Worm (Caenorhabditis elegans) whole organism, L3 larva: ENCODE measurements around the gene eif-3.D.

Experiments
- ceh-16 ChIP-seq: sonication (generic microtip); optimal IDR thresholded peaks from 2 replicates; lab custom pipeline; 2017; ENCODE audit warnings: missing biosample characterization, missing genetic modification characterization
- elt-3 ChIP-seq, 3 experiments: fragments of 150-350 bp in 1 of 3; sonication (generic microtip) in 2 of 3; optimal IDR thresholded peaks; 2 replicates in 2 of 3; 4 replicates in 1 of 3; lab custom pipeline; 2014 to 2017; ENCODE audit warnings: missing biosample characterization in 3 of 3, missing genetic modification characterization in 3 of 3
- mdl-1 ChIP-seq: fragments of 150-350 bp; optimal IDR thresholded peaks from 2 replicates; lab custom pipeline; 2014; ENCODE audit warnings: missing biosample characterization, missing genetic modification characterization
- nhr-25 ChIP-seq: sonication (generic microtip); optimal IDR thresholded peaks from 2 replicates; lab custom pipeline; 2017; ENCODE audit warnings: missing biosample characterization, missing genetic modification characterization
- nhr-28 ChIP-seq: fragments of 150-350 bp; optimal IDR thresholded peaks from 2 replicates; lab custom pipeline; 2014; ENCODE audit warnings: missing biosample characterization, missing genetic modification characterization

- TF ChIP-seq mdl-1 (tag; lab: Kevin White, UChicago) (no peak), nhr-25 (no peak), ceh-16 (tag; lab: Kevin White, UChicago) (no peak), nhr-28 (tag; lab: Kevin White, UChicago) (no peak), elt-3 (tag; optimal IDR thresholded peaks at IDR 0.05; lab: Kevin White, UChicago) (no peak)
These were observed 9.5 kb upstream of the eif-3.D start for ce11 chrIII:8980892-8981291.
